Worm (Caenorhabditis elegans) whole organism, young adult: ENCODE measurements around the gene W01B6.6.

Experiments used
- B0019.2 ChIP-seq: fragments of 200-800 bp; sonication (Bioruptor generic); conservative IDR thresholded peaks from 2 replicates; pipeline ENCODE4 v1.3.6; 2022; ENCODE audit warnings: missing genetic modification reagents, missing genetic modification characterization, missing compliant biosample characterization
- B0261.1 ChIP-seq: sonication (generic microtip); optimal IDR thresholded peaks from 2 replicates; lab custom pipeline; 2016; ENCODE audit warnings: mild to moderate bottlenecking, missing genetic modification characterization, moderate library complexity, missing compliant biosample characterization
- D2030.7 ChIP-seq: fragments of 200-800 bp; sonication (Bioruptor generic); IDR thresholded peaks from 2 replicates; pipeline ENCODE4 v1.3.6; 2022; ENCODE audit warnings: missing genetic modification reagents, missing genetic modification characterization, missing compliant biosample characterization
- F10E7.11 ChIP-seq: sonication (generic microtip); optimal IDR thresholded peaks from 2 replicates; lab custom pipeline; 2017; ENCODE audit warnings: mild to moderate bottlenecking, missing genetic modification characterization, moderate library complexity, missing compliant biosample characterization
- F33H1.4 ChIP-seq: fragments of 200-800 bp; sonication (Bioruptor generic); IDR thresholded peaks from 2 replicates; pipeline ENCODE4 v1.3.6; 2022; ENCODE audit warnings: missing genetic modification reagents, missing genetic modification characterization, missing compliant biosample characterization
- F37B4.10 ChIP-seq: fragments of 200-800 bp; sonication (Bioruptor generic); IDR thresholded peaks from 2 replicates; pipeline ENCODE4 v1.3.6; 2022; ENCODE audit warnings: missing genetic modification characterization, missing compliant biosample characterization
- F52B5.7 ChIP-seq: sonication (generic microtip); optimal IDR thresholded peaks from 2 replicates; lab custom pipeline; 2016; ENCODE audit warnings: mild to moderate bottlenecking, missing genetic modification characterization, missing compliant biosample characterization
- K11D2.4 ChIP-seq: fragments of 200-800 bp; sonication (Bioruptor generic); IDR thresholded peaks from 2 replicates; pipeline ENCODE4 v1.3.6; 2022; ENCODE audit warnings: missing genetic modification reagents, missing genetic modification characterization, missing compliant biosample characterization
- K12H6.12 ChIP-seq: fragments of 200-800 bp; sonication (Bioruptor generic); optimal IDR thresholded peaks from 2 replicates; lab custom pipeline; 2018; ENCODE audit warnings: mild to moderate bottlenecking, missing genetic modification characterization, missing compliant biosample characterization
- T26A5.8 ChIP-seq: sonication (generic microtip); optimal IDR thresholded peaks from 2 replicates; lab custom pipeline; 2016; ENCODE audit warnings: missing genetic modification characterization, missing compliant biosample characterization
- Y53G8AR.9 ChIP-seq: fragments of 200-800 bp; sonication (Bioruptor generic); conservative IDR thresholded peaks from 2 replicates; pipeline ENCODE4 v1.3.6; 2022; ENCODE audit warnings: missing genetic modification reagents, missing genetic modification characterization, missing compliant biosample characterization
- Y56A3A.18 ChIP-seq: fragments of 200-800 bp; sonication (Bioruptor generic); IDR thresholded peaks from 2 replicates; pipeline ENCODE4 v1.3.6; 2022; ENCODE audit warnings: missing genetic modification reagents, missing genetic modification characterization, missing compliant biosample characterization
- Y67H2A.10 ChIP-seq: fragments of 200-800 bp; sonication (Bioruptor generic); conservative IDR thresholded peaks from 2 replicates; pipeline ENCODE4 v1.3.6; 2022; ENCODE audit warnings: missing genetic modification reagents, missing genetic modification characterization, missing compliant biosample characterization
- Y95B8A.8 ChIP-seq: fragments of 200-800 bp; sonication (Bioruptor generic); IDR thresholded peaks from 2 replicates; pipeline ENCODE4 v1.3.6; 2022; ENCODE audit warnings: missing genetic modification reagents, missing genetic modification characterization, missing compliant biosample characterization
- ZK185.1 ChIP-seq: sonication (generic microtip); optimal IDR thresholded peaks from 2 replicates; lab custom pipeline; 2016; ENCODE audit warnings: mild to moderate bottlenecking, missing genetic modification characterization, missing compliant biosample characterization; ENCODE audit not compliant: poor library complexity, severe bottlenecking
- attf-3 ChIP-seq: fragments of 200-800 bp; sonication (Bioruptor generic); conservative IDR thresholded peaks from 2 replicates; pipeline ENCODE4 v1.3.6; 2022; ENCODE audit warnings: missing genetic modification reagents, missing genetic modification characterization, missing compliant biosample characterization
- attf-5 ChIP-seq: fragments of 200-800 bp; sonication (Bioruptor generic); optimal IDR thresholded peaks from 2 replicates; lab custom pipeline; 2018; ENCODE audit warnings: mild to moderate bottlenecking, missing genetic modification characterization, missing compliant biosample characterization
- attf-6 ChIP-seq: fragments of 200-800 bp; sonication (Bioruptor generic); IDR thresholded peaks from 2 replicates; pipeline ENCODE4 v1.3.6; 2022; ENCODE audit warnings: missing genetic modification reagents, missing genetic modification characterization, missing compliant biosample characterization
- ccch-3 ChIP-seq: fragments of 200-800 bp; sonication (Bioruptor generic); optimal IDR thresholded peaks from 2 replicates; lab custom pipeline; 2018; ENCODE audit warnings: mild to moderate bottlenecking, missing genetic modification characterization, missing compliant biosample characterization
- cebp-1 ChIP-seq, 2 experiments: fragments of 200-800 bp in 1 of 2; sonication (Bioruptor generic) in 1 of 2; sonication (generic microtip) in 1 of 2; IDR thresholded peaks in 1 of 2; optimal IDR thresholded peaks in 1 of 2; 2 replicates each; pipeline versions ENCODE4 v1.3.6 to Lab custom; 2017 to 2022; ENCODE audit warnings: missing compliant biosample characterization in 2 of 2, missing genetic modification characterization in 2 of 2, mild to moderate bottlenecking in 1 of 2, missing genetic modification reagents in 1 of 2, moderate library complexity in 1 of 2
- ceh-91 ChIP-seq: fragments of 200-800 bp; sonication (Bioruptor generic); IDR thresholded peaks from 2 replicates; pipeline ENCODE4 v1.3.6; 2022; ENCODE audit warnings: missing genetic modification reagents, missing genetic modification characterization, missing compliant biosample characterization
- dpl-1 ChIP-seq: fragments of 150-350 bp; optimal IDR thresholded peaks from 2 replicates; lab custom pipeline; 2014; ENCODE audit warnings: missing biosample characterization, missing genetic modification reagents, missing genetic modification characterization
- efl-1 ChIP-seq: fragments of 150-350 bp; optimal IDR thresholded peaks from 2 replicates; lab custom pipeline; 2014; ENCODE audit warnings: missing biosample characterization, missing genetic modification reagents, missing genetic modification characterization
- egl-44 ChIP-seq: fragments of 200-800 bp; sonication (Bioruptor generic); IDR thresholded peaks from 2 replicates; pipeline ENCODE4 v1.3.6; 2022; ENCODE audit warnings: missing genetic modification reagents, missing genetic modification characterization, missing compliant biosample characterization
- ekl-4 ChIP-seq: fragments of 200-800 bp; sonication (Bioruptor generic); IDR thresholded peaks from 2 replicates; pipeline ENCODE4 v1.3.6; 2022; ENCODE audit warnings: missing genetic modification reagents, missing genetic modification characterization, missing compliant biosample characterization
- ets-4 ChIP-seq: fragments of 200-800 bp; sonication (Bioruptor generic); optimal IDR thresholded peaks from 2 replicates; lab custom pipeline; 2018; ENCODE audit warnings: mild to moderate bottlenecking, missing genetic modification characterization, missing compliant biosample characterization
- gei-17 ChIP-seq: fragments of 200-800 bp; sonication (Bioruptor generic); optimal IDR thresholded peaks from 2 replicates; lab custom pipeline; 2018; ENCODE audit warnings: mild to moderate bottlenecking, missing genetic modification characterization, missing compliant biosample characterization
- him-1 ChIP-seq: sonication (generic microtip); optimal IDR thresholded peaks from 2 replicates; lab custom pipeline; 2016; ENCODE audit warnings: missing genotype, missing genetic modification reagents, missing genetic modification characterization, missing compliant biosample characterization
- hmg-1.2 ChIP-seq: fragments of 200-800 bp; sonication (Bioruptor generic); IDR thresholded peaks from 2 replicates; pipeline ENCODE4 v1.3.6; 2022; ENCODE audit warnings: missing genetic modification reagents, missing genetic modification characterization, missing compliant biosample characterization
- hmg-20 ChIP-seq: fragments of 200-800 bp; sonication (Bioruptor generic); IDR thresholded peaks from 2 replicates; pipeline ENCODE4 v1.3.6; 2022; ENCODE audit warnings: missing genetic modification reagents, missing genetic modification characterization, missing compliant biosample characterization
- hrde-1 ChIP-seq: sonication (generic microtip); optimal IDR thresholded peaks from 2 replicates; lab custom pipeline; 2016; ENCODE audit warnings: missing genetic modification characterization, mild to moderate bottlenecking, missing compliant biosample characterization, moderate library complexity, missing genotype, missing genetic modification reagents, borderline replicate concordance
- lin-54 ChIP-seq: fragments of 200-800 bp; sonication (Bioruptor generic); optimal IDR thresholded peaks from 2 replicates; lab custom pipeline; 2018; ENCODE audit warnings: mild to moderate bottlenecking, missing genetic modification characterization, missing compliant biosample characterization
- lsy-27 ChIP-seq: sonication (generic microtip); optimal IDR thresholded peaks from 2 replicates; lab custom pipeline; 2017; ENCODE audit warnings: missing genetic modification characterization, mild to moderate bottlenecking, missing compliant biosample characterization, antibody characterized with exemption, missing genotype, borderline replicate concordance; ENCODE audit not compliant: insufficient read depth
- madf-3 ChIP-seq: fragments of 200-800 bp; sonication (Bioruptor generic); IDR thresholded peaks from 2 replicates; pipeline ENCODE4 v1.3.6; 2022; ENCODE audit warnings: missing genetic modification reagents, missing genetic modification characterization, missing compliant biosample characterization
- madf-6 ChIP-seq: fragments of 200-800 bp; sonication (Bioruptor generic); IDR thresholded peaks from 2 replicates; pipeline ENCODE4 v1.3.6; 2022; ENCODE audit warnings: missing genetic modification reagents, missing genetic modification characterization, missing compliant biosample characterization
- mxl-1 ChIP-seq: sonication (generic microtip); optimal IDR thresholded peaks from 2 replicates; lab custom pipeline; 2016; ENCODE audit warnings: missing genetic modification characterization, missing compliant biosample characterization
- nfya-2 ChIP-seq: fragments of 200-800 bp; sonication (Bioruptor generic); IDR thresholded peaks from 2 replicates; pipeline ENCODE4 v1.3.6; 2022; ENCODE audit warnings: missing genetic modification reagents, missing genetic modification characterization, missing compliant biosample characterization
- nhr-27 ChIP-seq: fragments of 200-800 bp; sonication (Bioruptor generic); optimal IDR thresholded peaks from 2 replicates; lab custom pipeline; 2018; ENCODE audit warnings: mild to moderate bottlenecking, missing genetic modification characterization, moderate library complexity, missing compliant biosample characterization
- nhr-90 ChIP-seq: sonication (generic microtip); optimal IDR thresholded peaks from 2 replicates; lab custom pipeline; 2016; ENCODE audit warnings: missing genotype, mild to moderate bottlenecking, missing genetic modification characterization, missing compliant biosample characterization
- repo-1 ChIP-seq: sonication (generic microtip); optimal IDR thresholded peaks from 2 replicates; lab custom pipeline; 2017; ENCODE audit warnings: mild to moderate bottlenecking, missing genetic modification characterization, missing compliant biosample characterization
- snpc-1.3 ChIP-seq: sonication (generic microtip); optimal IDR thresholded peaks from 2 replicates; lab custom pipeline; 2017; ENCODE audit warnings: missing genetic modification characterization, mild to moderate bottlenecking, missing compliant biosample characterization, antibody characterized with exemption, moderate library complexity, missing genotype, missing genetic modification reagents; ENCODE audit not compliant: insufficient read depth
- snpc-4 ChIP-seq, 5 experiments: fragments of 150-350 bp in 1 of 5; sonication (generic microtip) in 4 of 5; optimal IDR thresholded peaks; 2 replicates each; lab custom pipeline; 2014 to 2018; ENCODE audit warnings: missing genetic modification characterization in 5 of 5, missing biosample characterization in 3 of 5, antibody characterized with exemption in 2 of 5, mild to moderate bottlenecking in 2 of 5, missing compliant biosample characterization in 2 of 5, missing genotype in 2 of 5, moderate library complexity in 2 of 5, missing genetic modification reagents in 1 of 5
- somi-1 ChIP-seq: fragments of 200-800 bp; sonication (Bioruptor generic); optimal IDR thresholded peaks from 2 replicates; lab custom pipeline; 2018; ENCODE audit warnings: mild to moderate bottlenecking, missing genetic modification characterization, missing compliant biosample characterization
- sptf-2 ChIP-seq: fragments of 200-800 bp; sonication (Bioruptor generic); optimal IDR thresholded peaks from 2 replicates; lab custom pipeline; 2018; ENCODE audit warnings: mild to moderate bottlenecking, missing genetic modification characterization, missing compliant biosample characterization
- xnd-1 ChIP-seq: sonication (generic microtip); optimal IDR thresholded peaks from 2 replicates; lab custom pipeline; 2016; ENCODE audit warnings: missing genotype, missing genetic modification reagents, missing genetic modification characterization, missing compliant biosample characterization
- ztf-6 ChIP-seq: fragments of 200-800 bp; sonication (Bioruptor generic); IDR thresholded peaks from 2 replicates; pipeline ENCODE4 v1.3.6; 2022; ENCODE audit warnings: missing genetic modification reagents, missing genetic modification characterization, missing compliant biosample characterization

W01B6.6 gene

ce11 chrIV:10128906-10129386, 48.0 kb downstream of the W01B6.6 start, which contains the start of the genes gtbp-1 and K08F4.3 (continued):
- TF ChIP-seq somi-1: no peak
- no peak for TF ChIP-seq mxl-1 (tag; lab: Kevin White, UChicago)
- no peak for TF ChIP-seq egl-44 (GFP tag; lab: Robert Waterston, UW)
- no peak for TF ChIP-seq snpc-1.3
- no peak for TF ChIP-seq nhr-27
- peak; percentile 72 for TF ChIP-seq ceh-91 (GFP tag; lab: Robert Waterston, UW)
- TF ChIP-seq madf-6 (GFP tag; lab: Robert Waterston, UW): peak; percentile 81
- TF ChIP-seq efl-1 (GFP tag; lab: Kevin White, UChicago): peak; percentile 85
- no peak for TF ChIP-seq attf-6 (GFP tag; lab: Robert Waterston, UW)
- peak; percentile 8 for TF ChIP-seq xnd-1 (tag; lab: Kevin White, UChicago)
- no peak for TF ChIP-seq cebp-1 (GFP tag; IDR thresholded peaks at IDR 0.05; lab: Robert Waterston, UW)
- no peak for TF ChIP-seq cebp-1 (tag; optimal IDR thresholded peaks at IDR 0.05; lab: Kevin White, UChicago)
- no peak for TF ChIP-seq F10E7.11
- no peak for TF ChIP-seq Y56A3A.18 (GFP tag; lab: Robert Waterston, UW)
- TF ChIP-seq B0261.1 (tag; lab: Kevin White, UChicago): no peak
- TF ChIP-seq Y95B8A.8 (GFP tag; lab: Robert Waterston, UW): 0 out of 2 replicates have a peak, but pooled peaks have one; percentile 13
- TF ChIP-seq dpl-1 (GFP tag; lab: Kevin White, UChicago): peak; percentile 69
- peak; percentile 80 for TF ChIP-seq hmg-1.2 (GFP tag; lab: Robert Waterston, UW)
- peak; percentile 91 for TF ChIP-seq F33H1.4
- peak; percentile 46; the same call in 1 of the 2 replicates for TF ChIP-seq ekl-4 (GFP tag; lab: Robert Waterston, UW)
- TF ChIP-seq F37B4.10 (GFP tag; lab: Robert Waterston, UW): no peak
- peak; percentile 65 for TF ChIP-seq D2030.7 (GFP tag; lab: Robert Waterston, UW)
- no peak for TF ChIP-seq nhr-90 (tag; lab: Kevin White, UChicago)
- TF ChIP-seq lsy-27 (tag; lab: Kevin White, UChicago): no peak
- TF ChIP-seq repo-1 (tag; lab: Kevin White, UChicago): no peak
- TF ChIP-seq hrde-1 (tag; lab: Kevin White, UChicago): no peak
- TF ChIP-seq snpc-4 (GFP tag; optimal IDR thresholded peaks at IDR 0.05; lab: Kevin White, UChicago): peak; percentile 21
- TF ChIP-seq snpc-4 (tag; optimal IDR thresholded peaks at IDR 0.05; lab: Kevin White, UChicago): peak in 3 of 4 experiments; percentile 41 to 73 (median 51)
- TF ChIP-seq gei-17 (GFP tag; lab: Kevin White, UChicago): no peak
- no peak for TF ChIP-seq sptf-2
- TF ChIP-seq nfya-2: no peak
- peak; percentile 23 for TF ChIP-seq K12H6.12 (tag; lab: Kevin White, UChicago)
- TF ChIP-seq attf-5 (GFP tag; lab: Kevin White, UChicago): peak; percentile 76
- TF ChIP-seq F52B5.7 (tag; lab: Kevin White, UChicago): no peak
- no peak for TF ChIP-seq B0019.2 (GFP tag; lab: Robert Waterston, UW)
- TF ChIP-seq lin-54 (GFP tag; lab: Kevin White, UChicago): peak; percentile 94
- no peak for TF ChIP-seq ets-4
- peak; percentile 33 for TF ChIP-seq him-1 (tag; lab: Kevin White, UChicago)
- TF ChIP-seq ztf-6 (GFP tag; lab: Robert Waterston, UW): no peak
- no peak for TF ChIP-seq Y53G8AR.9
- TF ChIP-seq Y67H2A.10 (GFP tag; lab: Robert Waterston, UW): no peak
- peak; percentile 47 for TF ChIP-seq attf-3 (GFP tag; lab: Robert Waterston, UW)
- no peak for TF ChIP-seq K11D2.4
- TF ChIP-seq hmg-20 (GFP tag; lab: Robert Waterston, UW): no peak
- no peak for TF ChIP-seq T26A5.8
- no peak for TF ChIP-seq madf-3
- TF ChIP-seq ZK185.1 (tag; lab: Kevin White, UChicago): peak; percentile 27
- no peak for TF ChIP-seq ccch-3 (GFP tag; lab: Kevin White, UChicago)
